Worm (Caenorhabditis elegans) whole organism, midembryonic: ENCODE measurements around the gene Y43F4B.10.

Experiments
- cog-1 ChIP-seq: sonication (generic microtip); optimal IDR thresholded peaks from 2 replicates; lab custom pipeline; 2016; ENCODE audit warnings: missing genetic modification characterization, missing compliant biosample characterization
- flt-1 ChIP-seq: fragments of 200-800 bp; sonication (Bioruptor generic); IDR thresholded peaks from 2 replicates; pipeline ENCODE4 v1.3.6; 2022; ENCODE audit warnings: missing genetic modification characterization, missing compliant biosample characterization
- klf-2 ChIP-seq: fragments of 200-800 bp; sonication (Bioruptor generic); conservative IDR thresholded peaks from 2 replicates; pipeline ENCODE4 v1.3.6; 2022; ENCODE audit warnings: missing genetic modification reagents, missing genetic modification characterization, missing compliant biosample characterization
- med-1 ChIP-seq: sonication (generic microtip); optimal IDR thresholded peaks from 2 replicates; lab custom pipeline; 2017; ENCODE audit warnings: missing genetic modification characterization, mild to moderate bottlenecking, missing compliant biosample characterization, antibody characterized with exemption, missing genetic modification reagents; ENCODE audit not compliant: insufficient read depth
- ref-1 ChIP-seq: fragments of 200-800 bp; sonication (Bioruptor generic); conservative IDR thresholded peaks from 2 replicates; pipeline ENCODE4 v1.3.6; 2022; ENCODE audit warnings: missing genetic modification reagents, missing genetic modification characterization, missing compliant biosample characterization
- ztf-23 ChIP-seq: fragments of 200-800 bp; sonication (Bioruptor generic); IDR thresholded peaks from 2 replicates; pipeline ENCODE4 v1.3.6; 2022; ENCODE audit warnings: missing genetic modification reagents, missing genetic modification characterization, missing compliant biosample characterization
- ztf-29 ChIP-seq: fragments of 200-800 bp; sonication (Bioruptor generic); IDR thresholded peaks from 2 replicates; pipeline ENCODE4 v1.3.6; 2022; ENCODE audit warnings: missing genetic modification reagents, missing genetic modification characterization, missing compliant biosample characterization

DNA sequence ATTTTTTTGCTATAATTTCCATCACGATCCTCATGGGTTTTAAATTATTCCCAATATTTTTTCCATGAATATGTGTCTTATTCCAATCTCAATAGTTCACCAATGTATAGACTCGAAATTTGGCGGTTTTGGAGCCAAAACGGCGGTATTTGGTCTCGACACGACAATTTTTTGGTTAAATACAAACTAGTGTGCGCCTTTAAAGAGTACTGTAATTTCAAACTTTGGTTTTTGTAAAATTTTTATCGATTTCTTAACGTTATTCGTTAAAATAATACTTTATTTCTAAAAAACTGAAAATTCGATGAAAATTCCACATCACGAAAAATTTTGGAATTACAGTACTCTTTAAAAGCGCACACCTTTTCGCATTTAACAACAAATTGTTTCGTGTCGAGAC is 768 bp downstream of the Y43F4B.10 start:
- TF ChIP-seq flt-1 (GFP tag; lab: Robert Waterston, UW): no peak
- no peak for TF ChIP-seq ztf-23 (GFP tag; lab: Robert Waterston, UW)
- no peak for TF ChIP-seq ref-1 (GFP tag; lab: Robert Waterston, UW)
- TF ChIP-seq ztf-29 (GFP tag; lab: Robert Waterston, UW): no peak
- no peak for TF ChIP-seq cog-1 (tag; lab: Kevin White, UChicago)
- no peak for TF ChIP-seq med-1 (GFP tag; lab: Kevin White, UChicago)
- TF ChIP-seq klf-2 (GFP tag; lab: Robert Waterston, UW): no peak
